Worm (Caenorhabditis elegans) whole organism, young adult: ENCODE measurements around the gene glp-1.

Experiments used
- B0019.2 ChIP-seq: fragments of 200-800 bp; sonication (Bioruptor generic); conservative IDR thresholded peaks from 2 replicates; pipeline ENCODE4 v1.3.6; 2022; ENCODE audit warnings: missing genetic modification reagents, missing genetic modification characterization, missing compliant biosample characterization
- B0336.3 ChIP-seq: fragments of 200-800 bp; sonication (Bioruptor generic); IDR thresholded peaks from 2 replicates; pipeline ENCODE4 v1.3.6; 2022; ENCODE audit warnings: missing genetic modification characterization, missing compliant biosample characterization
- C17E4.6 ChIP-seq: fragments of 200-800 bp; sonication (Bioruptor generic); IDR thresholded peaks from 2 replicates; pipeline ENCODE4 v1.3.6; 2022; ENCODE audit warnings: missing genetic modification reagents, missing genetic modification characterization, missing compliant biosample characterization
- F49E8.2 ChIP-seq: sonication (generic microtip); optimal IDR thresholded peaks from 3 replicates; lab custom pipeline; 2017; ENCODE audit warnings: missing genetic modification characterization, mild to moderate bottlenecking, missing compliant biosample characterization, antibody characterized with exemption, moderate library complexity; ENCODE audit not compliant: insufficient read depth
- K12H6.12 ChIP-seq: fragments of 200-800 bp; sonication (Bioruptor generic); optimal IDR thresholded peaks from 2 replicates; lab custom pipeline; 2018; ENCODE audit warnings: mild to moderate bottlenecking, missing genetic modification characterization, missing compliant biosample characterization
- T07F8.4 ChIP-seq: sonication (generic microtip); optimal IDR thresholded peaks from 2 replicates; lab custom pipeline; 2016; ENCODE audit warnings: mild to moderate bottlenecking, missing genetic modification characterization, moderate library complexity, missing compliant biosample characterization
- ama-1 ChIP-seq, 3 experiments: fragments of 150-350 bp in 1 of 3; sonication (generic microtip) in 2 of 3; optimal IDR thresholded peaks; 2 replicates each; lab custom pipeline; 2014 to 2018; ENCODE audit warnings: missing biosample characterization in 2 of 3, missing genetic modification characterization in 2 of 3, missing genetic modification reagents in 2 of 3
- bed-1 ChIP-seq: fragments of 200-800 bp; sonication (Bioruptor generic); IDR thresholded peaks from 2 replicates; pipeline ENCODE4 v1.3.6; 2022; ENCODE audit warnings: missing genetic modification reagents, missing genetic modification characterization, missing compliant biosample characterization
- bed-2 ChIP-seq: fragments of 200-800 bp; sonication (Bioruptor generic); IDR thresholded peaks from 2 replicates; pipeline ENCODE4 v1.3.6; 2022; ENCODE audit warnings: missing genetic modification reagents, missing genetic modification characterization, missing compliant biosample characterization
- cebp-2 ChIP-seq: fragments of 200-800 bp; sonication (Bioruptor generic); IDR thresholded peaks from 2 replicates; pipeline ENCODE4 v1.3.6; 2022; ENCODE audit warnings: missing genetic modification characterization, missing compliant biosample characterization
- ceh-40 ChIP-seq: fragments of 200-800 bp; sonication (Bioruptor generic); IDR thresholded peaks from 2 replicates; pipeline ENCODE4 v1.3.6; 2022; ENCODE audit warnings: missing genetic modification characterization, missing compliant biosample characterization
- ceh-58 ChIP-seq: fragments of 200-800 bp; sonication (Bioruptor generic); IDR thresholded peaks from 2 replicates; pipeline ENCODE4 v1.3.6; 2022; ENCODE audit warnings: missing genetic modification characterization, missing compliant biosample characterization
- ceh-91 ChIP-seq: fragments of 200-800 bp; sonication (Bioruptor generic); IDR thresholded peaks from 2 replicates; pipeline ENCODE4 v1.3.6; 2022; ENCODE audit warnings: missing genetic modification reagents, missing genetic modification characterization, missing compliant biosample characterization
- chd-7 ChIP-seq: sonication (generic microtip); optimal IDR thresholded peaks from 2 replicates; lab custom pipeline; 2016; ENCODE audit warnings: mild to moderate bottlenecking, missing genetic modification characterization, moderate library complexity, missing compliant biosample characterization
- die-1 ChIP-seq: sonication (generic microtip); optimal IDR thresholded peaks from 2 replicates; lab custom pipeline; 2016; ENCODE audit warnings: missing genotype, mild to moderate bottlenecking, missing genetic modification characterization, missing compliant biosample characterization
- dpl-1 ChIP-seq: fragments of 150-350 bp; optimal IDR thresholded peaks from 2 replicates; lab custom pipeline; 2014; ENCODE audit warnings: missing biosample characterization, missing genetic modification reagents, missing genetic modification characterization
- egrh-3 ChIP-seq: fragments of 200-800 bp; sonication (Bioruptor generic); IDR thresholded peaks from 2 replicates; pipeline ENCODE4 v1.3.6; 2022; ENCODE audit warnings: missing genetic modification reagents, missing genetic modification characterization, missing compliant biosample characterization
- ekl-4 ChIP-seq: fragments of 200-800 bp; sonication (Bioruptor generic); IDR thresholded peaks from 2 replicates; pipeline ENCODE4 v1.3.6; 2022; ENCODE audit warnings: missing genetic modification reagents, missing genetic modification characterization, missing compliant biosample characterization
- hmg-1.2 ChIP-seq: fragments of 200-800 bp; sonication (Bioruptor generic); IDR thresholded peaks from 2 replicates; pipeline ENCODE4 v1.3.6; 2022; ENCODE audit warnings: missing genetic modification reagents, missing genetic modification characterization, missing compliant biosample characterization
- hrde-1 ChIP-seq: sonication (generic microtip); optimal IDR thresholded peaks from 2 replicates; lab custom pipeline; 2016; ENCODE audit warnings: missing genetic modification characterization, mild to moderate bottlenecking, missing compliant biosample characterization, moderate library complexity, missing genotype, missing genetic modification reagents, borderline replicate concordance
- lag-1 ChIP-seq: fragments of 200-800 bp; sonication (Bioruptor generic); IDR thresholded peaks from 2 replicates; pipeline ENCODE4 v1.3.6; 2022; ENCODE audit warnings: missing genetic modification reagents, missing genetic modification characterization, missing compliant biosample characterization
- let-526 ChIP-seq: fragments of 200-800 bp; sonication (Bioruptor generic); IDR thresholded peaks from 2 replicates; pipeline ENCODE4 v1.3.6; 2022; ENCODE audit warnings: missing genetic modification reagents, missing genetic modification characterization, missing compliant biosample characterization
- let-607 ChIP-seq, 2 experiments: fragments of 200-800 bp in 1 of 2; sonication (Bioruptor generic) in 1 of 2; sonication (generic microtip) in 1 of 2; optimal IDR thresholded peaks; 2 replicates each; lab custom pipeline; 2016 to 2018; ENCODE audit warnings: mild to moderate bottlenecking in 2 of 2, missing compliant biosample characterization in 2 of 2, missing genetic modification characterization in 2 of 2, moderate library complexity in 2 of 2, missing genotype in 1 of 2
- lin-26 ChIP-seq: fragments of 200-800 bp; sonication (Bioruptor generic); IDR thresholded peaks from 2 replicates; pipeline ENCODE4 v1.3.6; 2022; ENCODE audit warnings: missing genetic modification reagents, missing genetic modification characterization, missing compliant biosample characterization
- lir-1 ChIP-seq: fragments of 200-800 bp; sonication (Bioruptor generic); conservative IDR thresholded peaks from 2 replicates; pipeline ENCODE4 v1.3.6; 2022; ENCODE audit warnings: missing genetic modification reagents, missing genetic modification characterization, missing compliant biosample characterization
- mcd-1 ChIP-seq: fragments of 200-800 bp; sonication (Bioruptor generic); IDR thresholded peaks from 2 replicates; pipeline ENCODE4 v1.3.6; 2022; ENCODE audit warnings: missing genetic modification reagents, missing genetic modification characterization, missing compliant biosample characterization
- mel-28 ChIP-seq: sonication (generic microtip); optimal IDR thresholded peaks from 2 replicates; lab custom pipeline; 2016; ENCODE audit warnings: borderline replicate concordance, mild to moderate bottlenecking, missing genetic modification characterization, missing compliant biosample characterization
- nfya-1 ChIP-seq: sonication (generic microtip); optimal IDR thresholded peaks from 2 replicates; lab custom pipeline; 2017; ENCODE audit warnings: antibody characterized with exemption, missing compliant biosample characterization, missing genetic modification characterization, borderline replicate concordance; ENCODE audit not compliant: insufficient read depth
- nhr-179 ChIP-seq: sonication (generic microtip); optimal IDR thresholded peaks from 2 replicates; lab custom pipeline; 2016; ENCODE audit warnings: mild to moderate bottlenecking, missing genetic modification characterization, missing compliant biosample characterization
- rcor-1 ChIP-seq: fragments of 200-800 bp; sonication (Bioruptor generic); IDR thresholded peaks from 2 replicates; pipeline ENCODE4 v1.3.6; 2022; ENCODE audit warnings: missing genetic modification reagents, missing genetic modification characterization, missing compliant biosample characterization
- rec-8 ChIP-seq, 2 experiments: sonication (generic microtip); optimal IDR thresholded peaks; 2 replicates each; lab custom pipeline; 2016; ENCODE audit warnings: mild to moderate bottlenecking in 2 of 2, missing genetic modification characterization in 2 of 2, missing genetic modification reagents in 2 of 2, missing genotype in 2 of 2, missing biosample characterization in 1 of 2, missing compliant biosample characterization in 1 of 2, moderate library complexity in 1 of 2
- rpc-1 ChIP-seq, 2 experiments: fragments of 150-350 bp in 1 of 2; sonication (generic microtip) in 1 of 2; optimal IDR thresholded peaks; 2 replicates each; lab custom pipeline; 2014 to 2018; ENCODE audit warnings: missing biosample characterization in 1 of 2, missing genetic modification characterization in 1 of 2, missing genetic modification reagents in 1 of 2, missing genotype in 1 of 2
- sdz-38 ChIP-seq: sonication (generic microtip); optimal IDR thresholded peaks from 2 replicates; lab custom pipeline; 2016; ENCODE audit warnings: missing genotype, missing genetic modification characterization, missing compliant biosample characterization
- snpc-1.1 ChIP-seq: sonication (generic microtip); optimal IDR thresholded peaks from 2 replicates; lab custom pipeline; 2017; ENCODE audit warnings: missing genetic modification characterization, mild to moderate bottlenecking, missing compliant biosample characterization, antibody characterized with exemption, moderate library complexity, missing genotype, missing genetic modification reagents; ENCODE audit not compliant: insufficient read depth
- snpc-1.3 ChIP-seq: sonication (generic microtip); optimal IDR thresholded peaks from 2 replicates; lab custom pipeline; 2017; ENCODE audit warnings: missing genetic modification characterization, mild to moderate bottlenecking, missing compliant biosample characterization, antibody characterized with exemption, moderate library complexity, missing genotype, missing genetic modification reagents; ENCODE audit not compliant: insufficient read depth
- snpc-3.4 ChIP-seq: sonication (generic microtip); optimal IDR thresholded peaks from 2 replicates; lab custom pipeline; 2017; ENCODE audit warnings: missing genetic modification characterization, mild to moderate bottlenecking, missing compliant biosample characterization, antibody characterized with exemption, moderate library complexity, missing genotype, missing genetic modification reagents
- snpc-4 ChIP-seq, 5 experiments: fragments of 150-350 bp in 1 of 5; sonication (generic microtip) in 4 of 5; optimal IDR thresholded peaks; 2 replicates each; lab custom pipeline; 2014 to 2018; ENCODE audit warnings: missing genetic modification characterization in 5 of 5, missing biosample characterization in 3 of 5, antibody characterized with exemption in 2 of 5, mild to moderate bottlenecking in 2 of 5, missing compliant biosample characterization in 2 of 5, missing genotype in 2 of 5, moderate library complexity in 2 of 5, missing genetic modification reagents in 1 of 5
- tbx-9 ChIP-seq: sonication (generic microtip); optimal IDR thresholded peaks from 2 replicates; lab custom pipeline; 2016; ENCODE audit warnings: borderline replicate concordance, missing genetic modification characterization, inconsistent platforms, missing compliant biosample characterization
- tlf-1 ChIP-seq: fragments of 200-800 bp; sonication (Bioruptor generic); optimal IDR thresholded peaks from 2 replicates; lab custom pipeline; 2018; ENCODE audit warnings: mild to moderate bottlenecking, missing genetic modification characterization, missing compliant biosample characterization
- unc-130 ChIP-seq: sonication (generic microtip); optimal IDR thresholded peaks from 2 replicates; lab custom pipeline; 2016; ENCODE audit warnings: missing genetic modification reagents, missing genetic modification characterization, missing compliant biosample characterization
- xnd-1 ChIP-seq: sonication (generic microtip); optimal IDR thresholded peaks from 2 replicates; lab custom pipeline; 2016; ENCODE audit warnings: missing genotype, missing genetic modification reagents, missing genetic modification characterization, missing compliant biosample characterization
- zfh-2 ChIP-seq: fragments of 200-800 bp; sonication (Bioruptor generic); conservative IDR thresholded peaks from 2 replicates; pipeline ENCODE4 v1.3.6; 2022; ENCODE audit warnings: missing genetic modification reagents, missing genetic modification characterization, missing compliant biosample characterization
- ztf-22 ChIP-seq: fragments of 200-800 bp; sonication (Bioruptor generic); optimal IDR thresholded peaks from 2 replicates; lab custom pipeline; 2018; ENCODE audit warnings: mild to moderate bottlenecking, missing genetic modification characterization, moderate library complexity, missing compliant biosample characterization
- ztf-26 ChIP-seq: sonication (generic microtip); optimal IDR thresholded peaks from 2 replicates; lab custom pipeline; 2017; ENCODE audit warnings: missing genetic modification characterization, missing compliant biosample characterization
- ztf-28 ChIP-seq: fragments of 200-800 bp; sonication (Bioruptor generic); IDR thresholded peaks from 2 replicates; pipeline ENCODE4 v1.3.6; 2022; ENCODE audit warnings: missing genetic modification reagents, missing genetic modification characterization, missing compliant biosample characterization

The glp-1 gene

DNA sequence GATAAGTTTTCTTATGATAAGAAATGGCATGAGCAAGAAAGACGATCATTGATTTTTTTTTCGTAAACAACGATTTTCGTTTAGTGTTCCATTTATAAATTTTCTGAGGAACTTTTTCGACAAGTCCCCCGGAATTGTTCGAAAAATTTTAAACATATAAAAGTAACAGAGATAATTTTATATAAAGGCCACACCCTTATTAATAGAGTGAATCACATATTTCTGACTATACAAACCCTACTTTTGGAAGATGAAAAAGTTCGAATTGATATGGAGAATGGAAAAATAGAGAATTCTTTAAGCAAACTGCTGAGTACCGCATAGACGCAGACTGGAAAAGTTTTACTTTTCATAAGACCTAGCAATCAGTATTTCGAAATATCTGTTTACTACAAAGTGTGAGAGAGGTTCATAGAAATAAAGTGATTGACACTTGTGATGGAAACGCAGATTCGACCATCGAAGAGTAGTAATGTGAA is 40.9 kb upstream of the glp-1 start (continued):
- peak; percentile 35 for TF ChIP-seq snpc-1.3 (tag; lab: Kevin White, UChicago)
- peak; percentile 58 to 64 for TF ChIP-seq let-607 (tag; optimal IDR thresholded peaks at IDR 0.05; lab: Kevin White, UChicago)
- TF ChIP-seq F49E8.2 (tag; lab: Kevin White, UChicago), result no peak
- no peak for TF ChIP-seq zfh-2 (GFP tag; lab: Robert Waterston, UW)
- TF ChIP-seq nfya-1 (tag; lab: Kevin White, UChicago), result no peak
- peak; percentile 42; the same call in 1 of the 2 replicates for TF ChIP-seq ceh-40 (GFP tag; lab: Robert Waterston, UW)
- TF ChIP-seq tlf-1 (GFP tag; lab: Kevin White, UChicago), result peak; percentile 76
- TF ChIP-seq cebp-2 (GFP tag; lab: Robert Waterston, UW), result no peak
- no peak for TF ChIP-seq lag-1 (GFP tag; lab: Robert Waterston, UW)
- no peak for TF ChIP-seq hrde-1 (tag; lab: Kevin White, UChicago)
- TF ChIP-seq mel-28 (tag; lab: Kevin White, UChicago), result peak; percentile 72
- TF ChIP-seq let-526 (GFP tag; lab: Robert Waterston, UW), result peak; percentile 63; the same call in 1 of the 2 replicates
- TF ChIP-seq dpl-1 (GFP tag; lab: Kevin White, UChicago), result peak; percentile 12
- peak; percentile 87 for TF ChIP-seq ztf-26 (tag; lab: Kevin White, UChicago)
- TF ChIP-seq ztf-22, result peak; percentile 32
- TF ChIP-seq T07F8.4 (tag; lab: Kevin White, UChicago), result no peak
- no peak for TF ChIP-seq die-1 (tag; lab: Kevin White, UChicago)
- TF ChIP-seq bed-1 (GFP tag; lab: Robert Waterston, UW), result no peak
- TF ChIP-seq snpc-1.1 (tag; lab: Kevin White, UChicago), result no peak
- no peak for TF ChIP-seq ztf-28 (GFP tag; lab: Robert Waterston, UW)
- TF ChIP-seq nhr-179 (tag; lab: Kevin White, UChicago), result no peak
- TF ChIP-seq C17E4.6 (GFP tag; lab: Robert Waterston, UW), result no peak
- peak; percentile 3 for TF ChIP-seq tbx-9 (tag; lab: Kevin White, UChicago)
- TF ChIP-seq lin-26, result no peak; the same call in 1 of the 2 replicates
- TF ChIP-seq rcor-1, result 0 out of 2 replicates have a peak, but pooled peaks have one; percentile 34
- no peak for TF ChIP-seq rec-8 (tag; optimal IDR thresholded peaks at IDR 0.05; lab: Kevin White, UChicago)
- peak; percentile 98 for TF ChIP-seq ama-1 (optimal IDR thresholded peaks at IDR 0.05; lab: Kevin White, UChicago)
- TF ChIP-seq ama-1 (GFP tag; optimal IDR thresholded peaks at IDR 0.05; lab: Kevin White, UChicago), result peak in 1 of 2 experiments; percentile 80
- peak; percentile 54 for TF ChIP-seq hmg-1.2 (GFP tag; lab: Robert Waterston, UW)
- TF ChIP-seq sdz-38 (tag; lab: Kevin White, UChicago), result no peak
- no peak for TF ChIP-seq ceh-91 (GFP tag; lab: Robert Waterston, UW)
- no peak for TF ChIP-seq xnd-1
- TF ChIP-seq egrh-3, result no peak
- TF ChIP-seq ekl-4 (GFP tag; lab: Robert Waterston, UW), result peak; percentile 59; the same call in 1 of the 2 replicates
- peak; percentile 40; the same call in 1 of the 2 replicates for TF ChIP-seq mcd-1 (GFP tag; lab: Robert Waterston, UW)
- TF ChIP-seq unc-130 (GFP tag; lab: Kevin White, UChicago), result no peak
- peak; percentile 63; the same call in 1 of the 2 replicates for TF ChIP-seq B0336.3
- peak; percentile 44 for TF ChIP-seq lir-1 (GFP tag; lab: Robert Waterston, UW)
- TF ChIP-seq chd-7 (tag; lab: Kevin White, UChicago), result peak; percentile 70
- TF ChIP-seq rpc-1 (optimal IDR thresholded peaks at IDR 0.05; lab: Kevin White, UChicago), result no peak
- TF ChIP-seq rpc-1 (tag; optimal IDR thresholded peaks at IDR 0.05; lab: Kevin White, UChicago), result no peak
- TF ChIP-seq K12H6.12 (tag; lab: Kevin White, UChicago), result peak; percentile 63
- no peak for TF ChIP-seq B0019.2
- TF ChIP-seq snpc-3.4 (tag; lab: Kevin White, UChicago), result no peak
- TF ChIP-seq ceh-58 (GFP tag; lab: Robert Waterston, UW), result no peak
- TF ChIP-seq bed-2 (GFP tag; lab: Robert Waterston, UW), result no peak
- TF ChIP-seq snpc-4 (GFP tag; optimal IDR thresholded peaks at IDR 0.05; lab: Kevin White, UChicago), result no peak
- peak in 2 of 4 experiments; percentile 23 to 46 for TF ChIP-seq snpc-4 (tag; optimal IDR thresholded peaks at IDR 0.05; lab: Kevin White, UChicago)
